Worm (Caenorhabditis elegans) whole organism, late embryonic: Measurements from ENCODE around the gene fbxa-43.

Source experiments
- F13H6.1 ChIP-seq: sonication (generic microtip); optimal IDR thresholded peaks from 2 replicates; lab custom pipeline; 2016; ENCODE audit warnings: missing genetic modification characterization, missing compliant biosample characterization
- Y22D7AL.16 ChIP-seq: sonication (generic microtip); optimal IDR thresholded peaks from 2 replicates; lab custom pipeline; 2016; ENCODE audit warnings: missing genetic modification characterization, missing compliant biosample characterization
- ceh-30 ChIP-seq: fragments of 150-350 bp; optimal IDR thresholded peaks from 2 replicates; lab custom pipeline; 2014; ENCODE audit warnings: missing biosample characterization, missing genetic modification characterization
- ceh-34 ChIP-seq: sonication (generic microtip); optimal IDR thresholded peaks from 2 replicates; lab custom pipeline; 2016; ENCODE audit warnings: mild to moderate bottlenecking, missing genetic modification characterization, missing compliant biosample characterization
- elt-2 ChIP-seq: sonication (generic microtip); optimal IDR thresholded peaks from 2 replicates; lab custom pipeline; 2016; ENCODE audit warnings: missing genetic modification reagents, missing genetic modification characterization, missing compliant biosample characterization
- eyg-1 ChIP-seq: sonication (generic microtip); optimal IDR thresholded peaks from 2 replicates; lab custom pipeline; 2016; ENCODE audit warnings: missing genotype, missing genetic modification characterization, missing compliant biosample characterization
- fkh-10 ChIP-seq: fragments of 150-350 bp; optimal IDR thresholded peaks from 2 replicates; lab custom pipeline; 2014; ENCODE audit warnings: missing biosample characterization, missing genetic modification reagents, missing genetic modification characterization
- hlh-30 ChIP-seq: sonication (generic microtip); optimal IDR thresholded peaks from 2 replicates; lab custom pipeline; 2017; ENCODE audit warnings: antibody characterized with exemption, missing genetic modification characterization, missing compliant biosample characterization; ENCODE audit not compliant: insufficient read depth
- hlh-6 ChIP-seq: sonication (generic microtip); optimal IDR thresholded peaks from 2 replicates; lab custom pipeline; 2016; ENCODE audit warnings: missing genotype, missing genetic modification characterization, missing compliant biosample characterization
- hlh-8 ChIP-seq: sonication (generic microtip); optimal IDR thresholded peaks from 2 replicates; lab custom pipeline; 2016; ENCODE audit warnings: missing genotype, missing genetic modification characterization, missing compliant biosample characterization
- nfya-1 ChIP-seq: sonication (generic microtip); optimal IDR thresholded peaks from 2 replicates; lab custom pipeline; 2017; ENCODE audit warnings: missing genetic modification characterization, mild to moderate bottlenecking, missing compliant biosample characterization, antibody characterized with exemption, moderate library complexity
- ztf-16 ChIP-seq: sonication (generic microtip); optimal IDR thresholded peaks from 2 replicates; lab custom pipeline; 2017; ENCODE audit warnings: missing genetic modification characterization, missing compliant biosample characterization

DNA sequence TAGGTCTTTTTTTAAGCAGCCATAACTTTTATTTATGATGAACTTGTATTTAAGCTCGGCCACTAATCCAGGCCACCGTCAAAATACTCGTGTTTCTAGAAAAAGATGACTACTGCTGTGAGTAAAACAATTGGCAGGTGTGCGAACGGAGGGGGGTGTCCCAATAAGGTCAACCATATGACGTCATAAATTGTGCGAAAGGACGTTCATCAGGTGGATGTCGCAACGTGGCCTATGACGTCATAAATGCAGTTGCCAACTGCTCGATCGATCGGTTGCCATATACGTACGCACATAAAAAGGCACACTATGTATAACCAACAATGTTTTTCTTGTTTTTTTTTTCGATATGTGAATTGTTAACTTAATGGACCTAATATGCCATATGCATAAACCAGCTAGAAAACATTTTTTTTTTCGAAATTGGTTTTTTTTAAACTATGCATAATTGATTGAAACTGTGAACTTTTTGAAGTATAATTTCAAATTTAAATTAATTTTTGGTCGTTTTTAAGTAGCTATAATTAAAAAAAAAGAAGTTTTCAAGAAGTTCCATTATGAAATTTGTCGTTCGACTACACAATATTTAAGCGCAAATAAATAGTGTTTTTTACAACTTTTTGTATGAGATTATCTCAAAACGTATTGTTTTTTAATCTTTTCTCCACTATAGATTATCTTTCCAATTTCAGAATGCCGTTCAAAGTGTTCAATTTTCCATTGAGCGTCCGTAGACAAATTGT lies 24.4 kb downstream of the fbxa-43 start, which contains the start of gene C39B5.2:
- TF ChIP-seq eyg-1 (no peak), fkh-10 (GFP tag; lab: Kevin White, UChicago) (no peak), ceh-30 (tag; lab: Kevin White, UChicago) (no peak), ceh-34 (tag; lab: Kevin White, UChicago) (no peak), nfya-1 (tag; lab: Kevin White, UChicago) (no peak), ztf-16 (no peak), Y22D7AL.16 (no peak), F13H6.1 (no peak), hlh-30 (peak; percentile 65), elt-2 (tag; lab: Kevin White, UChicago) (no peak), hlh-6 (no peak), hlh-8 (tag; lab: Kevin White, UChicago) (no peak)
